Worm (Caenorhabditis elegans) whole organism, late embryonic: Measurements from ENCODE around the gene C28D4.7.
"Not testable (repeated sequence)": the region's sequence is repeated elsewhere in the genome, so short reads cannot be mapped to it uniquely, and the experiment has no call there.

Experiments
- C38D4.7 ChIP-seq: fragments of 200-800 bp; sonication (Bioruptor generic); optimal IDR thresholded peaks from 2 replicates; lab custom pipeline; 2018; ENCODE audit warnings: mild to moderate bottlenecking, missing genetic modification characterization, moderate library complexity, missing compliant biosample characterization
- K02D7.2 ChIP-seq: sonication (generic microtip); optimal IDR thresholded peaks from 2 replicates; lab custom pipeline; 2017; ENCODE audit warnings: mild to moderate bottlenecking, missing genetic modification characterization, missing compliant biosample characterization
- ahr-1 ChIP-seq: sonication (generic microtip); optimal IDR thresholded peaks from 2 replicates; lab custom pipeline; 2016; ENCODE audit warnings: missing genetic modification characterization, missing compliant biosample characterization
- ama-1 ChIP-seq: fragments of 150-350 bp; optimal IDR thresholded peaks from 2 replicates; lab custom pipeline; 2014
- ceh-14 ChIP-seq: sonication (generic microtip); optimal IDR thresholded peaks from 2 replicates; lab custom pipeline; 2016; ENCODE audit warnings: missing genotype, missing genetic modification characterization, missing compliant biosample characterization
- ceh-18 ChIP-seq: sonication (generic microtip); optimal IDR thresholded peaks from 2 replicates; lab custom pipeline; 2016; ENCODE audit warnings: missing genetic modification characterization, missing compliant biosample characterization
- ceh-2 ChIP-seq: sonication (generic microtip); optimal IDR thresholded peaks from 2 replicates; lab custom pipeline; 2016; ENCODE audit warnings: missing genotype, missing genetic modification characterization, missing compliant biosample characterization
- ceh-22 ChIP-seq: sonication (generic microtip); optimal IDR thresholded peaks from 2 replicates; lab custom pipeline; 2017; ENCODE audit warnings: missing biosample characterization, missing genetic modification characterization
- ceh-24 ChIP-seq: sonication (generic microtip); optimal IDR thresholded peaks from 2 replicates; lab custom pipeline; 2016; ENCODE audit warnings: mild to moderate bottlenecking, missing genetic modification characterization, missing compliant biosample characterization
- ceh-34 ChIP-seq: sonication (generic microtip); optimal IDR thresholded peaks from 2 replicates; lab custom pipeline; 2016; ENCODE audit warnings: mild to moderate bottlenecking, missing genetic modification characterization, missing compliant biosample characterization
- ceh-45 ChIP-seq: fragments of 200-800 bp; sonication (Bioruptor generic); IDR thresholded peaks from 2 replicates; pipeline ENCODE4 v1.3.6; 2022; ENCODE audit warnings: missing genetic modification reagents, missing genetic modification characterization, missing compliant biosample characterization
- ceh-6 ChIP-seq: fragments of 200-800 bp; sonication (Bioruptor generic); optimal IDR thresholded peaks from 2 replicates; lab custom pipeline; 2018; ENCODE audit warnings: mild to moderate bottlenecking, missing genetic modification characterization, missing compliant biosample characterization
- dmd-4 ChIP-seq: sonication (generic microtip); optimal IDR thresholded peaks from 2 replicates; lab custom pipeline; 2016; ENCODE audit warnings: borderline replicate concordance, missing genetic modification characterization, missing compliant biosample characterization
- ets-4 ChIP-seq: sonication (generic microtip); optimal IDR thresholded peaks from 2 replicates; lab custom pipeline; 2016; ENCODE audit warnings: missing genetic modification characterization, missing compliant biosample characterization
- hlh-30 ChIP-seq: sonication (generic microtip); optimal IDR thresholded peaks from 2 replicates; lab custom pipeline; 2017; ENCODE audit warnings: antibody characterized with exemption, missing genetic modification characterization, missing compliant biosample characterization; ENCODE audit not compliant: insufficient read depth
- hlh-6 ChIP-seq: sonication (generic microtip); optimal IDR thresholded peaks from 2 replicates; lab custom pipeline; 2016; ENCODE audit warnings: missing genotype, missing genetic modification characterization, missing compliant biosample characterization
- hlh-8 ChIP-seq: sonication (generic microtip); optimal IDR thresholded peaks from 2 replicates; lab custom pipeline; 2016; ENCODE audit warnings: missing genotype, missing genetic modification characterization, missing compliant biosample characterization
- lim-6 ChIP-seq: sonication (generic microtip); optimal IDR thresholded peaks from 2 replicates; lab custom pipeline; 2016; ENCODE audit warnings: missing genetic modification characterization, missing compliant biosample characterization
- madf-2 ChIP-seq: sonication (generic microtip); optimal IDR thresholded peaks from 2 replicates; lab custom pipeline; 2017; ENCODE audit warnings: missing genetic modification characterization, missing compliant biosample characterization
- mec-3 ChIP-seq: sonication (generic microtip); optimal IDR thresholded peaks from 2 replicates; lab custom pipeline; 2016; ENCODE audit warnings: borderline replicate concordance, missing genetic modification characterization, missing compliant biosample characterization
- pax-1 ChIP-seq: fragments of 150-350 bp; optimal IDR thresholded peaks from 2 replicates; lab custom pipeline; 2014; ENCODE audit warnings: missing biosample characterization, missing genetic modification characterization
- pha-2 ChIP-seq: sonication (generic microtip); optimal IDR thresholded peaks from 2 replicates; lab custom pipeline; 2017; ENCODE audit warnings: mild to moderate bottlenecking, missing genetic modification characterization, missing compliant biosample characterization
- rnt-1 ChIP-seq: sonication (generic microtip); optimal IDR thresholded peaks from 2 replicates; lab custom pipeline; 2016; ENCODE audit warnings: missing genetic modification characterization, missing compliant biosample characterization
- sdc-2 ChIP-seq: sonication (generic microtip); optimal IDR thresholded peaks from 2 replicates; lab custom pipeline; 2016; ENCODE audit warnings: missing genotype, missing genetic modification characterization, missing compliant biosample characterization
- sox-2 ChIP-seq: fragments of 200-800 bp; sonication (Bioruptor generic); IDR thresholded peaks from 2 replicates; pipeline ENCODE4 v1.3.6; 2022; ENCODE audit warnings: missing genetic modification reagents, missing genetic modification characterization, missing compliant biosample characterization
- sox-4 ChIP-seq: sonication (generic microtip); optimal IDR thresholded peaks from 2 replicates; lab custom pipeline; 2017; ENCODE audit warnings: mild to moderate bottlenecking, missing genetic modification characterization, inconsistent platforms, missing compliant biosample characterization
- tbx-2 ChIP-seq: sonication (generic microtip); optimal IDR thresholded peaks from 2 replicates; lab custom pipeline; 2016; ENCODE audit warnings: missing genetic modification characterization, missing compliant biosample characterization
- ttx-3 ChIP-seq: sonication (generic microtip); optimal IDR thresholded peaks from 2 replicates; lab custom pipeline; 2016; ENCODE audit warnings: missing genetic modification reagents, missing genetic modification characterization, missing compliant biosample characterization
- unc-3 ChIP-seq, 2 experiments: fragments of 200-800 bp in 1 of 2; sonication (Bioruptor generic) in 1 of 2; sonication (generic microtip) in 1 of 2; conservative IDR thresholded peaks in 1 of 2; optimal IDR thresholded peaks in 1 of 2; 2 replicates each; pipeline versions ENCODE4 v1.3.6 to Lab custom; 2016 to 2022; ENCODE audit warnings: missing compliant biosample characterization in 2 of 2, missing genetic modification characterization in 2 of 2, missing genetic modification reagents in 1 of 2
- ztf-16 ChIP-seq: sonication (generic microtip); optimal IDR thresholded peaks from 2 replicates; lab custom pipeline; 2017; ENCODE audit warnings: missing genetic modification characterization, missing compliant biosample characterization

C28D4.7 gene

ce11 chrIV:9748342-9748741, 5.4 kb upstream of the C28D4.7 start, which contains the start of gene C28D4.8:
Gene C28D4.8, minus strand, starts transcription at chrIV:9748442.
- TF ChIP-seq lim-6 (tag; lab: Kevin White, UChicago) (no peak), sox-4 (tag; lab: Kevin White, UChicago) (no peak), pha-2 (tag; lab: Kevin White, UChicago) (no peak), ets-4 (tag; lab: Kevin White, UChicago) (no peak), unc-3 (GFP tag; conservative IDR thresholded peaks at IDR 0.05; lab: Robert Waterston, UW) (no peak), unc-3 (tag; optimal IDR thresholded peaks at IDR 0.05; lab: Kevin White, UChicago) (no peak), sox-2 (GFP tag; lab: Robert Waterston, UW) (no peak), ceh-6 (GFP tag; lab: Kevin White, UChicago) (no peak), hlh-8 (no peak), ceh-34 (tag; lab: Kevin White, UChicago) (no peak), madf-2 (tag; lab: Kevin White, UChicago) (no peak), mec-3 (tag; lab: Kevin White, UChicago) (no peak)
- TF ChIP-seq, all 69 proteins: peak for 0

ce11 chrIV:9746762-9747161, 3.8 kb upstream of the C28D4.7 start, which contains the start of gene C28D4.5:
Gene C28D4.5, minus strand, starts transcription at chrIV:9746862.
- TF ChIP-seq tbx-2 (tag; lab: Kevin White, UChicago) (no peak), ama-1 (lab: Kevin White, UChicago) (no peak), pha-2 (tag; lab: Kevin White, UChicago) (no peak), C38D4.7 (no peak), sdc-2 (tag; lab: Kevin White, UChicago) (no peak), ceh-45 (GFP tag; lab: Robert Waterston, UW) (no peak)

ce11 chrIV:9744905-9745304, 2.0 kb upstream of the C28D4.7 start, which contains the start of gene C28D4.4:
Gene C28D4.4, minus strand, starts transcription at chrIV:9745005.
- TF ChIP-seq rnt-1 (no peak), mec-3 (tag; lab: Kevin White, UChicago) (no peak), ahr-1 (tag; lab: Kevin White, UChicago) (no peak)

ce11 chrIV:9740851-9741549, 1.9 kb downstream of the C28D4.7 start, which contains the start of gene gln-6:
Gene gln-6, minus strand, starts transcription at chrIV:9740901.
- not testable (repeated sequence) for TF ChIP-seq ceh-14 (tag; lab: Kevin White, UChicago); ceh-45 (GFP tag; lab: Robert Waterston, UW); K02D7.2
- TF ChIP-seq, all 69 proteins: peak for 0; not testable (repeated sequence) for 69

- no peak for TF ChIP-seq pax-1
Observed at ce11 chrIV:9739001-9739400, 3.9 kb downstream of the C28D4.7 start.

- TF ChIP-seq ceh-2, result no peak
- TF ChIP-seq hlh-6, result no peak
- TF ChIP-seq ceh-22, result no peak
- no peak for TF ChIP-seq dmd-4 (tag; lab: Kevin White, UChicago)
- no peak for TF ChIP-seq hlh-30 (tag; lab: Kevin White, UChicago)
- no peak for TF ChIP-seq ceh-18 (tag; lab: Kevin White, UChicago)
- no peak for TF ChIP-seq ceh-24 (tag; lab: Kevin White, UChicago)
- no peak for TF ChIP-seq ztf-16 (tag; lab: Kevin White, UChicago)
- TF ChIP-seq C38D4.7, result no peak
- TF ChIP-seq ttx-3 (tag; lab: Kevin White, UChicago), result no peak
- no peak for TF ChIP-seq rnt-1
Observed at ce11 chrIV:9738194-9738593, 4.8 kb downstream of the C28D4.7 start, which contains the start of gene C28D4.10. Gene C28D4.10, plus strand, starts transcription at chrIV:9738494.
